Worm (Caenorhabditis elegans) whole organism, young adult: ENCODE results near the gene cpna-5.

Experiments
- B0035.1 ChIP-seq: sonication (generic microtip); optimal IDR thresholded peaks from 2 replicates; lab custom pipeline; 2016; ENCODE audit warnings: missing genetic modification characterization, mild to moderate bottlenecking, missing compliant biosample characterization, missing genotype, missing genetic modification reagents
- C06A6.2 ChIP-seq: fragments of 200-800 bp; sonication (Bioruptor generic); conservative IDR thresholded peaks from 2 replicates; pipeline ENCODE4 v1.3.6; 2022; ENCODE audit warnings: missing genetic modification characterization, missing compliant biosample characterization
- Y53G8AR.9 ChIP-seq: fragments of 200-800 bp; sonication (Bioruptor generic); conservative IDR thresholded peaks from 2 replicates; pipeline ENCODE4 v1.3.6; 2022; ENCODE audit warnings: missing genetic modification reagents, missing genetic modification characterization, missing compliant biosample characterization
- Y95B8A.8 ChIP-seq: fragments of 200-800 bp; sonication (Bioruptor generic); IDR thresholded peaks from 2 replicates; pipeline ENCODE4 v1.3.6; 2022; ENCODE audit warnings: missing genetic modification reagents, missing genetic modification characterization, missing compliant biosample characterization
- ama-1 ChIP-seq, 3 experiments: fragments of 150-350 bp in 1 of 3; sonication (generic microtip) in 2 of 3; optimal IDR thresholded peaks; 2 replicates each; lab custom pipeline; 2014 to 2018; ENCODE audit warnings: missing biosample characterization in 2 of 3, missing genetic modification characterization in 2 of 3, missing genetic modification reagents in 2 of 3
- ceh-91 ChIP-seq: fragments of 200-800 bp; sonication (Bioruptor generic); IDR thresholded peaks from 2 replicates; pipeline ENCODE4 v1.3.6; 2022; ENCODE audit warnings: missing genetic modification reagents, missing genetic modification characterization, missing compliant biosample characterization
- ekl-4 ChIP-seq: fragments of 200-800 bp; sonication (Bioruptor generic); IDR thresholded peaks from 2 replicates; pipeline ENCODE4 v1.3.6; 2022; ENCODE audit warnings: missing genetic modification reagents, missing genetic modification characterization, missing compliant biosample characterization
- hmg-20 ChIP-seq: fragments of 200-800 bp; sonication (Bioruptor generic); IDR thresholded peaks from 2 replicates; pipeline ENCODE4 v1.3.6; 2022; ENCODE audit warnings: missing genetic modification reagents, missing genetic modification characterization, missing compliant biosample characterization
- lag-1 ChIP-seq: fragments of 200-800 bp; sonication (Bioruptor generic); IDR thresholded peaks from 2 replicates; pipeline ENCODE4 v1.3.6; 2022; ENCODE audit warnings: missing genetic modification reagents, missing genetic modification characterization, missing compliant biosample characterization
- lin-35 ChIP-seq, 3 experiments: fragments of 150-350 bp in 2 of 3; sonication (generic microtip) in 1 of 3; optimal IDR thresholded peaks; 2 replicates each; lab custom pipeline; 2014 to 2018; ENCODE audit warnings: missing biosample characterization in 3 of 3, missing genetic modification characterization in 3 of 3, missing genetic modification reagents in 3 of 3
- nhr-90 ChIP-seq: sonication (generic microtip); optimal IDR thresholded peaks from 2 replicates; lab custom pipeline; 2016; ENCODE audit warnings: missing genotype, mild to moderate bottlenecking, missing genetic modification characterization, missing compliant biosample characterization
- sea-2 ChIP-seq: fragments of 200-800 bp; sonication (Bioruptor generic); IDR thresholded peaks from 2 replicates; pipeline ENCODE4 v1.3.6; 2022; ENCODE audit warnings: missing genetic modification characterization, missing compliant biosample characterization
- unc-130 ChIP-seq: sonication (generic microtip); optimal IDR thresholded peaks from 2 replicates; lab custom pipeline; 2016; ENCODE audit warnings: missing genetic modification reagents, missing genetic modification characterization, missing compliant biosample characterization
- ztf-3 ChIP-seq: fragments of 200-800 bp; sonication (Bioruptor generic); optimal IDR thresholded peaks from 2 replicates; lab custom pipeline; 2018; ENCODE audit warnings: mild to moderate bottlenecking, missing genetic modification characterization, missing compliant biosample characterization

DNA sequence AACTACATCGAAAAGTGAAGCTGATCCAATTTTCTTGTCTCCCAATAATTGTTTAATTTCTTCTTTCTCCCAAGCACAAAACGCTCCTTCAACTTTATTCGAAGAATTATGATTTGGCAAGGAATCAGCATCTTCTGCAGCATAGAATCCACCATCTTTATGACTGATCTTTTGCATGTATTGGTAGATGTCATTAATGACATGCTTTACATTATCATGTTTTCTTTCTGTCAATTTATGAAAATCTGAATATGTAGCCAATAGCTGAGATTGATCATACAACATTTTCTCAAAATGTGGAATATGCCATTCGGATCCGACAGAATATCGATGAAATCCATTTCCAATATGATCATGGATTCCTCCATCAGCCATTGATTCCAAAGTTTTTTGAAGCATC is 21.2 kb downstream of the cpna-5 start:
- TF ChIP-seq ekl-4 (GFP tag; lab: Robert Waterston, UW), result no peak
- TF ChIP-seq Y53G8AR.9 (GFP tag; lab: Robert Waterston, UW), result no peak
- TF ChIP-seq lag-1, result no peak
- TF ChIP-seq sea-2 (GFP tag; lab: Robert Waterston, UW), result no peak
- TF ChIP-seq ama-1 (optimal IDR thresholded peaks at IDR 0.05; lab: Kevin White, UChicago), result no peak
- no peak for TF ChIP-seq ama-1 (GFP tag; optimal IDR thresholded peaks at IDR 0.05; lab: Kevin White, UChicago)
- no peak for TF ChIP-seq B0035.1
- no peak for TF ChIP-seq unc-130 (GFP tag; lab: Kevin White, UChicago)
- no peak for TF ChIP-seq hmg-20
- no peak for TF ChIP-seq ztf-3
- TF ChIP-seq ceh-91 (GFP tag; lab: Robert Waterston, UW), result no peak
- no peak for TF ChIP-seq lin-35 (GFP tag; optimal IDR thresholded peaks at IDR 0.05; lab: Kevin White, UChicago)
- no peak for TF ChIP-seq Y95B8A.8 (GFP tag; lab: Robert Waterston, UW)
- TF ChIP-seq nhr-90 (tag; lab: Kevin White, UChicago), result no peak
- TF ChIP-seq C06A6.2, result no peak
